Fruit fly (Drosophila melanogaster) whole organism, wandering third instar larva: ENCODE measurements around the gene CG34453.

ENCODE experiments used
- CG32264 ChIP-seq: fragments of 200-800 bp; sonication (Bioruptor generic); optimal IDR thresholded peaks from 2 replicates; lab custom pipeline; 2016; ENCODE audit warnings: missing biosample characterization, missing genetic modification characterization
- CG9705 ChIP-seq: fragments of 200-800 bp; sonication (Bioruptor generic); optimal IDR thresholded peaks from 2 replicates; lab custom pipeline; 2018; ENCODE audit warnings: missing biosample characterization, mild to moderate bottlenecking, missing genetic modification characterization
- CrebA ChIP-seq: fragments of 200-800 bp; sonication (Bioruptor generic); optimal IDR thresholded peaks from 2 replicates; lab custom pipeline; 2016; ENCODE audit warnings: missing biosample characterization, mild to moderate bottlenecking, missing genetic modification characterization, borderline replicate concordance
- Dfd ChIP-seq: fragments of >200 bp; optimal IDR thresholded peaks from 2 replicates; lab custom pipeline; 2017; ENCODE audit warnings: missing biosample characterization, missing genetic modification characterization
- Dif ChIP-seq: fragments of 200-275, 200-300 bp; sonication (Bioruptor generic); optimal IDR thresholded peaks from 2 replicates; lab custom pipeline; 2018; ENCODE audit warnings: missing biosample characterization, missing genetic modification characterization; ENCODE audit not compliant: partially characterized antibody
- GATAd ChIP-seq: sonication (Bioruptor generic); optimal IDR thresholded peaks from 2 replicates; lab custom pipeline; 2016; ENCODE audit warnings: missing biosample characterization, missing genetic modification characterization
- HLH106 ChIP-seq: fragments of 200-800 bp; optimal IDR thresholded peaks from 3 replicates; lab custom pipeline; 2019; ENCODE audit warnings: missing biosample characterization, mild to moderate bottlenecking, missing genetic modification characterization, moderate library complexity
- Hnf4 ChIP-seq: fragments of 200-800 bp; sonication (Bioruptor generic); optimal IDR thresholded peaks from 2 replicates; lab custom pipeline; 2016; ENCODE audit warnings: missing biosample characterization, mild to moderate bottlenecking, missing genetic modification characterization
- Hr83 ChIP-seq: fragments of 200-300 bp; sonication (Bioruptor generic); optimal IDR thresholded peaks from 2 replicates; lab custom pipeline; 2016; ENCODE audit warnings: missing biosample characterization, mild to moderate bottlenecking, missing genetic modification characterization, moderate library complexity; ENCODE audit not compliant: poor library complexity, severe bottlenecking
- Jra ChIP-seq: sonication (Bioruptor generic); optimal IDR thresholded peaks from 2 replicates; lab custom pipeline; 2016; ENCODE audit warnings: missing biosample characterization, missing genetic modification characterization
- Mio ChIP-seq: sonication (Bioruptor generic); optimal IDR thresholded peaks from 2 replicates; lab custom pipeline; 2016; ENCODE audit warnings: missing biosample characterization, missing genetic modification characterization
- Myc ChIP-seq: fragments of >200 bp; optimal IDR thresholded peaks from 2 replicates; lab custom pipeline; 2017
- N ChIP-seq: fragments of >200 bp; optimal IDR thresholded peaks from 2 replicates; lab custom pipeline; 2018; ENCODE audit warnings: missing biosample characterization, missing external identifiers, missing genetic modification characterization
- OdsH ChIP-seq: fragments of 200-800 bp; sonication (Bioruptor generic); optimal IDR thresholded peaks from 2 replicates; lab custom pipeline; 2016; ENCODE audit warnings: missing biosample characterization, mild to moderate bottlenecking, missing genetic modification characterization
- Rel ChIP-seq, 2 experiments: fragments of 200-800 bp; sonication (Bioruptor generic) in 1 of 2; optimal IDR thresholded peaks; 2 replicates in 1 of 2; 3 replicates in 1 of 2; lab custom pipeline; 2016 to 2019; ENCODE audit warnings: mild to moderate bottlenecking in 2 of 2, missing biosample characterization in 2 of 2, missing genetic modification characterization in 2 of 2, moderate library complexity in 1 of 2
- Sp1 ChIP-seq: fragments of 200-800 bp; sonication (Bioruptor generic); optimal IDR thresholded peaks from 3 replicates; lab custom pipeline; 2019; ENCODE audit warnings: missing biosample characterization, mild to moderate bottlenecking, missing genetic modification characterization, moderate library complexity
- Vsx2 ChIP-seq: fragments of 200-300, 225-300 bp; sonication (Bioruptor generic); optimal IDR thresholded peaks from 2 replicates; lab custom pipeline; 2018; ENCODE audit warnings: missing biosample characterization, missing genetic modification characterization; ENCODE audit not compliant: partially characterized antibody
- br ChIP-seq: fragments of 200-800 bp; sonication (Bioruptor generic); optimal IDR thresholded peaks from 2 replicates; lab custom pipeline; 2016; ENCODE audit warnings: missing biosample characterization, missing genetic modification characterization
- brk ChIP-seq: fragments of 200-800 bp; sonication (Bioruptor generic); optimal IDR thresholded peaks from 2 replicates; lab custom pipeline; 2016; ENCODE audit warnings: missing biosample characterization, mild to moderate bottlenecking, missing genetic modification characterization
- dl ChIP-seq, 2 experiments: fragments of 175-275, 200-275 bp in 1 of 2; fragments of 200-275 bp in 1 of 2; sonication (Bioruptor generic); optimal IDR thresholded peaks; lab custom pipeline; 2018; ENCODE audit warnings: mild to moderate bottlenecking in 2 of 2, missing biosample characterization in 2 of 2, missing genetic modification characterization in 2 of 2, moderate library complexity in 2 of 2; ENCODE audit not compliant: partially characterized antibody in 2 of 2, insufficient read depth in 1 of 2
- dmrt93B ChIP-seq: fragments of 200-800 bp; sonication (Bioruptor generic); optimal IDR thresholded peaks from 2 replicates; lab custom pipeline; 2018; ENCODE audit warnings: missing biosample characterization, mild to moderate bottlenecking, missing genetic modification characterization
- dsf ChIP-seq: sonication (Bioruptor generic); optimal IDR thresholded peaks from 2 replicates; lab custom pipeline; 2016; ENCODE audit warnings: missing biosample characterization, missing genetic modification characterization, borderline replicate concordance
- ey ChIP-seq: fragments of 200-800 bp; sonication (Bioruptor generic); optimal IDR thresholded peaks from 2 replicates; lab custom pipeline; 2016; ENCODE audit warnings: missing biosample characterization, missing genetic modification characterization
- foxo ChIP-seq, 2 experiments: fragments of 200-800 bp; sonication (Bioruptor generic); optimal IDR thresholded peaks; 2 replicates in 1 of 2; 3 replicates in 1 of 2; lab custom pipeline; 2016 to 2017; ENCODE audit warnings: missing biosample characterization in 2 of 2, missing genetic modification characterization in 2 of 2
- fru ChIP-seq: fragments of 200-800 bp; sonication (Bioruptor generic); optimal IDR thresholded peaks from 3 replicates; lab custom pipeline; 2016; ENCODE audit warnings: missing biosample characterization, mild to moderate bottlenecking, missing genetic modification characterization
- h ChIP-seq: fragments of 200-800 bp; sonication (Bioruptor generic); optimal IDR thresholded peaks from 3 replicates; lab custom pipeline; 2016; ENCODE audit warnings: missing biosample characterization, mild to moderate bottlenecking, missing genetic modification characterization
- jim ChIP-seq: fragments of 175-275, 200-325 bp; sonication (Bioruptor generic); optimal IDR thresholded peaks from 2 replicates; lab custom pipeline; 2016; ENCODE audit warnings: missing biosample characterization, mild to moderate bottlenecking, missing genetic modification characterization
- psq ChIP-seq: fragments of 200-800 bp; sonication (Bioruptor generic); optimal IDR thresholded peaks from 3 replicates; lab custom pipeline; 2017; ENCODE audit warnings: missing biosample characterization, mild to moderate bottlenecking, missing genetic modification characterization, moderate library complexity
- rgr ChIP-seq: fragments of 200-800 bp; sonication (Bioruptor generic); optimal IDR thresholded peaks from 3 replicates; lab custom pipeline; 2016; ENCODE audit warnings: missing biosample characterization, mild to moderate bottlenecking, missing genetic modification characterization
- sage ChIP-seq: fragments of 200-800 bp; sonication (Bioruptor generic); optimal IDR thresholded peaks from 2 replicates; lab custom pipeline; 2016; ENCODE audit warnings: missing biosample characterization, mild to moderate bottlenecking, missing genetic modification characterization
- sv ChIP-seq: fragments of 200-800 bp; sonication (Bioruptor generic); optimal IDR thresholded peaks from 3 replicates; lab custom pipeline; 2016; ENCODE audit warnings: missing biosample characterization, missing genetic modification characterization
- usp ChIP-seq: fragments of >200 bp; optimal IDR thresholded peaks from 2 replicates; lab custom pipeline; 2017; ENCODE audit warnings: missing biosample characterization, missing genetic modification characterization

Gene CG34453

DNA sequence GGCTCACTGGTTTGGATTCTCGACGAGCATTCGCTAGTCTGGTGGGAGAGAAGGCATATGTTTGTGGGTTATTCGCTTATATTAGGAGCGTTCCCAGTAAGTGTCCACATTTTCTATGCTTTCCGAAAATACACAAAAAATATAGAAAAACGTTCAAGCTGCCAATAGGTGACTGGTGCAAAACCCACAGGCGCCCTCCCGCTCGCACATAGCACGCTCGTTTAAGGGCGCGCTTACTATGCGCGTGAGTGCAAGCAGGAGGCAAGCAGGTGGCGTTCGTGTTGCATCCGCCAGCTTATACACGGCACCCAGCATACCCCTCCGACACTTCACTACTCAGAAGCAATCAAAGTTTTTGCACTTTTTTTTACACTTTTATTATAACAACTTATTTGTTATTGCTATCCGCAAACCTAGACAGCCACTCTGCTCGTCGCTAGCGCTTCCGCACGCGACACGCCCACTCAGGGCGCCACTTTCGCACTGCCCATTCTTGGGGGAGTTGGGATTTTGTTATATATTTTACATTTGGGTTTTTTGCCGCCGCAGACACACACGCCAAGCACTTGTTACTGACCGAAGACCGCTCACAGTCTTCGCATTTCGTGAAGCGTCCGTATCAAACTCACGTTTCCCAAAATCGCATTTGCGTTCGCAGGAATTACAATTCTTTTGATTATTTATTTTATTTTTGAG is 34.0 kb downstream of the CG34453 start:
- TF ChIP-seq fru (GFP tag; lab: Kevin White, UChicago) (no peak), dl (GFP tag; optimal IDR thresholded peaks at IDR 0.05; lab: Kevin White, UChicago; ENCODE audit: insufficient read depth in 1 of 2, partially characterized antibody in 2 of 2) (peak in 1 of 2 experiments; percentile 64), ey (GFP tag; lab: Kevin White, UChicago) (no peak), Mio (GFP tag; lab: Kevin White, UChicago) (no peak), Dfd (GFP tag; lab: Kevin White, UChicago) (no peak), Rel (GFP tag; optimal IDR thresholded peaks at IDR 0.05; lab: Kevin White, UChicago) (no peak), Rel (tag; optimal IDR thresholded peaks at IDR 0.05; lab: Kevin White, UChicago) (peak; percentile 12), HLH106 (tag; lab: Kevin White, UChicago) (no peak), CrebA (GFP tag; lab: Kevin White, UChicago) (no peak), dsf (GFP tag; lab: Kevin White, UChicago) (no peak), psq (GFP tag; lab: Kevin White, UChicago) (no peak), usp (no peak), Hr83 (GFP tag; lab: Kevin White, UChicago) (no peak), sage (GFP tag; lab: Kevin White, UChicago) (no peak), dmrt93B (no peak), Hnf4 (GFP tag; lab: Kevin White, UChicago) (no peak), Dif (GFP tag; lab: Kevin White, UChicago) (peak; percentile 98), rgr (no peak), Vsx2 (GFP tag; lab: Kevin White, UChicago) (no peak), brk (no peak)

DNA sequence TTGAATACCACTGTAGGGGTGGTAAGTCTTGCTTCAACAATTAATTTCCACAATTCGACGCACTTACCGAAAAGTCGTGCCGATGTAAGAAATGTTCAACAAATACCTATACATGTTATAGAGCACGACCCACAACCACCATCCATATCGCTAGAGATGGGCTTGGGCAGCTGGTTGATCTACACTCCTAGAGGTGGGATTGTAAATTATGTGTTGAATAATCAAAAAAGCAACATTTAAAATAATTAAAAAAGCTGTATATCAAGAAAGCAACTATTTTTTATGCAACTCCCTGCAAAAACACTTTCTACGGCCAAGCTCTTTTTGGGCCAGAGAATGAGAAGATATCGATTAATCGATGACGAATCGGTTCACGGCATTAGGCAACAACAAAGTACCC is 48.9 kb downstream of the CG34453 start, which contains the start of the genes CG34140, Mkp and Mtch:
TSS of gene CG34140 (minus strand) at position 174 of the 400 bp plus-strand sequence.
TSS of gene Mkp (minus strand) at position 290 of the 400 bp plus-strand sequence.
TSS of gene Mtch (plus strand) at position 376 of the 400 bp plus-strand sequence.
- TF ChIP-seq h (GFP tag; lab: Kevin White, UChicago) (peak; percentile 93), GATAd (GFP tag; lab: Kevin White, UChicago) (no peak), jim (GFP tag; lab: Kevin White, UChicago) (no peak), fru (GFP tag; lab: Kevin White, UChicago) (peak; percentile 89), usp (no peak), dmrt93B (no peak), dsf (GFP tag; lab: Kevin White, UChicago) (peak; percentile 88), CG9705 (peak; percentile 78), brk (no peak), Myc (lab: Kevin White, UChicago) (no peak), psq (GFP tag; lab: Kevin White, UChicago) (peak; percentile 80), HLH106 (tag; lab: Kevin White, UChicago) (peak; percentile 87), ey (GFP tag; lab: Kevin White, UChicago) (peak; percentile 91), CG32264 (GFP tag; lab: Kevin White, UChicago) (peak; percentile 76), rgr (no peak), Jra (GFP tag; lab: Kevin White, UChicago) (peak; percentile 97), Sp1 (GFP tag; lab: Kevin White, UChicago) (peak; percentile 85), N (GFP tag; lab: Kevin White, UChicago) (no peak), OdsH (GFP tag; lab: Kevin White, UChicago) (peak; percentile 88), foxo (GFP tag; optimal IDR thresholded peaks at IDR 0.05; lab: Kevin White, UChicago) (peak; percentile 76 to 95), Hr83 (GFP tag; lab: Kevin White, UChicago) (peak; percentile 78), Dif (GFP tag; lab: Kevin White, UChicago) (no peak), sv (peak; percentile 90), br (GFP tag; lab: Kevin White, UChicago) (peak; percentile 90)
